Fruit fly (Drosophila melanogaster): ENCODE data around the gene CG7381.

DNA sequence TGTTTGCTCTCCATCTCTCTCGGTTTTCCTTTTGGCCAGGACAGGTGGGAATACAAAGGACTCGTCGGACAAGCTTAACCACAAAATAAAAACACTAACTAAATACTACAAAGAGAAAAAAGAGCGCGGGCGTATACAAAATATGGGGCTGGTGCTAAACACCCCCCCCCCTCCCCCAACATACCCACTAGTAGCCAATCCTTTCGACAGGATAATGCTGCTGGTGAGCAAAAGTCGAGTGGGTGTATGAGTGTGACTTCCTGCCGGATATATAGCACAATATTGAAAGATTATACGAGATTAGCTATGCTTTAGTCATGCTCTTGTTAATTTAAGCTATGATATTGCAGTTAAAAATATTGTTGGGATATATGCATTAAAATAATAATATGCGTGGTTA is 2.0 kb downstream of the CG7381 start:
- TF ChIP-seq CG8478 (optimal IDR thresholded peaks at IDR 0.05) (no peak), CTCF (optimal IDR thresholded peaks at IDR 0.05) (no peak)
